Fruit fly (Drosophila melanogaster): ENCODE results near the gene Bub3.

Bub3 gene

DNA sequence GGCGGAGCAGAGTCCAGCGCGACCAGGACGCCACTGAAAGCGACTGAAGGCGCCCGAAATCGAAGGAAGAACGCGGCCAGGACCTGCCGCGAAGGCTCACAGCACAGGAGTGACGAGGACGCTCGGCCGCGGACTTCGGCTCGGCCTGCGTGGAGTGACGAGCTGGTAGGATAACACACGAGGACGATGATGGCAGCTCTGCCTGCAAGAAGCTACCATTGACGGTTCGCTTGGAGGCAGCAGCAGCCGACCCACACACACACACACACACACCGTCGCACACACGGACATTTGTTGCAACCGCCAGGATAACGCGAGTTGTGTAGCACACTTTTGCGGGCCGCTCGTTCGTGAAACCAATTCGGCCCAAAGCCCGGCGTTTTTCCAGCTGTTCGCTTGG lies 15.3 kb downstream of the Bub3 start, which contains the start of gene Dop1R2:
Dop1R2 (minus strand) TSS at position 35 of the 400 bp plus-strand sequence.
- TF ChIP-seq noc (tag; optimal IDR thresholded peaks at IDR 0.05), result no peak

DNA sequence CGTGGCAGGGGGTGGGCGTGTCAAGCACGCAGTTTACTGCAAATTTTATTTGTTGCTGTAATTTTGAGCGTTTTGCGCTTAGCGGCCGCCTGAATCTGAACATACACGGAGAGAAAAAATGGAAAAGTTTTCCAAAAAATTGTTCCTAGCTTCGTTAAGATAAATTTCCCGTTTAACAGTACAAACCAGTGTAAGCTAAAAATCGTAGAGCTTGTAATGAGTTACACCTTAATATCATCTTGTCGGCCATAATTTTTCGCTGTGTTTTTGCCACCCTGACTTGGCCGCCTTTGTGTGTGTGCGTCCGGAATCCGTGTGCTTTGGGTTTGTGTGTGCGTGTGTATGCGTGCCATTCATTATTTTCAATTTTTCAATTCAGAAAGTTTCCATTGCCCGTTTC lies 23.7 kb downstream of the Bub3 start:
- no peak for TF ChIP-seq noc (tag; optimal IDR thresholded peaks at IDR 0.05)

DNA sequence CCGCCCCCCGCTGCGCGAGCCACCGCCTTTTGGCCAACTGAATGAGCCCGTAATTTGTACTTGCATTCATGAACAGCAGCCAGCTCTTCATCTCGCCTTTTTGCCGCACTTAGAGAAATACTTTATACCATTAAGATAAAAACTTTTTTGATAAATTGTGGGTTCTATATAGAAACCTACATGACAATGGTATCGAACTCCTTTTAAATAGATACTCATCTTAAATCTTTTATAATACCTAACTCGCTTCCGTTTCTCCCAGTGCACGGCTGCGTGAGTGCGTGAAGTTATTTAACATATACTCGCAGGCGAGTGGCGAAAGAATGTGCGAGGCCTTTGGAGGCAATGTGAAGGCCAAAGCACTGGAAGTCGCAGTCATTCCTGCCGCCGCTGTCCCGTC lies 49.3 kb downstream of the Bub3 start:
- no peak for TF ChIP-seq noc (tag; optimal IDR thresholded peaks at IDR 0.05)

Measured in whole organism, larva.